Fruit fly (Drosophila melanogaster): ENCODE measurements around the gene CG32808.

Gene CG32808

dm6 chrX:1476848-1477247 is 7.2 kb upstream of the CG32808 start, which contains the start of the genes Rab27 and mei-38 (continued):
- TF ChIP-seq CG42726 (GFP tag; IDR thresholded peaks at IDR 0.05; ENCODE audit: partially characterized antibody) (peak; percentile 72), CG2116 (GFP tag; optimal IDR thresholded peaks at IDR 0.05) (peak; percentile 69), ash1 (GFP tag; optimal IDR thresholded peaks at IDR 0.05) (no peak), HLH54F (GFP tag; optimal IDR thresholded peaks at IDR 0.05) (peak; percentile 54), abd-A (tag; optimal IDR thresholded peaks at IDR 0.05) (no peak), B-H2 (GFP tag; optimal IDR thresholded peaks at IDR 0.05) (peak; percentile 11), hbn (GFP tag; IDR thresholded peaks at IDR 0.05; ENCODE audit: partially characterized antibody) (peak; percentile 57; the same call in 1 of the 2 replicates), dpn (GFP tag; optimal IDR thresholded peaks at IDR 0.05) (peak; percentile 40 to 56), Opbp (GFP tag; IDR thresholded peaks at IDR 0.05; ENCODE audit: partially characterized antibody) (peak; percentile 78), chn (GFP tag; optimal IDR thresholded peaks at IDR 0.05) (no peak), fd102C (GFP tag; optimal IDR thresholded peaks at IDR 0.05) (no peak), hth (optimal IDR thresholded peaks at IDR 0.05) (no peak), Pdp1 (GFP tag; optimal IDR thresholded peaks at IDR 0.05) (peak in 1 of 2 experiments; percentile 28), ems (GFP tag; optimal IDR thresholded peaks at IDR 0.05) (no peak), CG12942 (GFP tag; optimal IDR thresholded peaks at IDR 0.05) (no peak), Sry-δ (GFP tag; optimal IDR thresholded peaks at IDR 0.05) (peak; percentile 76), E2f2 (GFP tag; IDR thresholded peaks at IDR 0.05) (peak; percentile 97), CG1603 (tag; optimal IDR thresholded peaks at IDR 0.05) (peak; percentile 43), nom (GFP tag; optimal IDR thresholded peaks at IDR 0.05) (no peak), sob (GFP tag; IDR thresholded peaks at IDR 0.05) (peak; percentile 61; the same call in 1 of the 2 replicates), lilli (GFP tag; optimal IDR thresholded peaks at IDR 0.05) (peak; percentile 18), CG9932 (GFP tag; IDR thresholded peaks at IDR 0.05) (peak; percentile 72), CHES-1-like (GFP tag; optimal IDR thresholded peaks at IDR 0.05) (peak; percentile 32), bab2 (GFP tag; optimal IDR thresholded peaks at IDR 0.05) (peak; percentile 3), ewg (GFP tag; optimal IDR thresholded peaks at IDR 0.05) (peak; percentile 68), wek (GFP tag; optimal IDR thresholded peaks at IDR 0.05) (no peak), gcm (GFP tag; optimal IDR thresholded peaks at IDR 0.05) (no peak), CG1792 (GFP tag; optimal IDR thresholded peaks at IDR 0.05) (peak; percentile 23), Fer2 (tag; optimal IDR thresholded peaks at IDR 0.05) (no peak), gfzf (GFP tag; optimal IDR thresholded peaks at IDR 0.05) (peak; percentile 57), Nf-YC (tag; optimal IDR thresholded peaks at IDR 0.05) (no peak), CG10321 (GFP tag; IDR thresholded peaks at IDR 0.05) (peak; percentile 47; the same call in 1 of the 2 replicates), CG2120 (GFP tag; optimal IDR thresholded peaks at IDR 0.05) (peak; percentile 56), CG6791 (GFP tag; IDR thresholded peaks at IDR 0.05; ENCODE audit: partially characterized antibody) (peak; percentile 74), Lhr (GFP tag; optimal IDR thresholded peaks at IDR 0.05) (no peak), Med (GFP tag) (peak; percentile 76), Dip3 (GFP tag; optimal IDR thresholded peaks at IDR 0.05) (peak; percentile 2), pzg (GFP tag; optimal IDR thresholded peaks at IDR 0.05) (peak; percentile 70), CG14965 (GFP tag; optimal IDR thresholded peaks at IDR 0.05; ENCODE audit: borderline replicate concordance) (no peak), CG7786 (GFP tag; optimal IDR thresholded peaks at IDR 0.05) (peak; percentile 36), CG18599 (GFP tag; optimal IDR thresholded peaks at IDR 0.05) (peak; percentile 2), CG2678 (tag; optimal IDR thresholded peaks at IDR 0.05) (no peak), Scr (GFP tag; IDR thresholded peaks at IDR 0.05; ENCODE audit: partially characterized antibody) (peak; percentile 74), zen2 (GFP tag; IDR thresholded peaks at IDR 0.05; ENCODE audit: partially characterized antibody) (peak; percentile 57; the same call in 1 of the 3 replicates), Nf-YB (GFP tag; optimal IDR thresholded peaks at IDR 0.05) (no peak), mam (GFP tag; optimal IDR thresholded peaks at IDR 0.05) (peak; percentile 17), Vsx1 (GFP tag; optimal IDR thresholded peaks at IDR 0.05) (no peak), CG1602 (GFP tag; optimal IDR thresholded peaks at IDR 0.05) (no peak), HmgD (GFP tag; optimal IDR thresholded peaks at IDR 0.05) (peak; percentile 34), Ets65A (GFP tag) (peak; percentile 70)
